Worm (Caenorhabditis elegans): ENCODE results near the gene F58F12.1.
A peak's percentile ranks its signal among the peaks of the same experiment; 100 is the strongest.

ce11 chrII:6347341-6348118 is 35.9 kb upstream of the F58F12.1 start, which contains the start of gene lgg-1:
- TF ChIP-seq zag-1 (tag; optimal IDR thresholded peaks at IDR 0.05) (no peak), pha-4 (tag; optimal IDR thresholded peaks at IDR 0.05) (peak; percentile 71), daf-12 (tag; optimal IDR thresholded peaks at IDR 0.05) (no peak), mdl-1 (tag; optimal IDR thresholded peaks at IDR 0.05) (peak; percentile 10), fkh-10 (GFP tag; optimal IDR thresholded peaks at IDR 0.05) (no peak), elt-2 (tag; optimal IDR thresholded peaks at IDR 0.05) (no peak), egl-5 (tag; optimal IDR thresholded peaks at IDR 0.05) (peak; percentile 29), nhr-11 (tag; optimal IDR thresholded peaks at IDR 0.05) (no peak)
